Fruit fly (Drosophila melanogaster): ENCODE measurements around the gene Pus1.

DNA sequence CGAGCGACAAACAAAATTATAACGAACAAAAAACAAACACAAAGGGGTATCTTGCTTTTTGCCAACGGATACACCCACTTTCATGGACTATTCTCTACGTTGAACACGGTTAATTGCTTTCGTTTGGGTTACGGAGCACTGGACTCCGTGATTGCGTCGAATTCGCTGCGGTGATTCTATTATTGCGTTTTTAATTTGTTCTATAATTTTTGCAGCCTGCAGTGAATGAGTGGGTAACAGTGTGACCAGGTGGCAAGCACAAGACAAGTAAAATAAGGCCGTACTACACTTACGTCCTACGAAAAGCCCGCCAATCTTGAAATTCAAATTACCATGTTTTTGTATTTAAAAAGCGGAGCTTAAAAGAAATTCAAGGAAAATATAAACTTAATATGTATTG is 6.9 kb downstream of the Pus1 start, which contains the start of gene CG16953:
- TF ChIP-seq psq (optimal IDR thresholded peaks at IDR 0.05) (no peak), insv (optimal IDR thresholded peaks at IDR 0.05) (no peak), h (optimal IDR thresholded peaks at IDR 0.05) (no peak), ttk (optimal IDR thresholded peaks at IDR 0.05) (no peak), Sin3A (optimal IDR thresholded peaks at IDR 0.05) (no peak), Myc (optimal IDR thresholded peaks at IDR 0.05) (no peak)
